Worm (Caenorhabditis elegans) whole organism, early embryonic: Measurements from ENCODE around the gene tex-2.
A peak's percentile ranks its signal among the peaks of the same experiment; 100 is the strongest.
"Not testable (repeated sequence)": the region's sequence is repeated elsewhere in the genome, so short reads cannot be mapped to it uniquely, and the experiment has no call there.

Source experiments
- B0310.2 ChIP-seq: sonication (generic microtip); optimal IDR thresholded peaks from 2 replicates; lab custom pipeline; 2016; ENCODE audit warnings: mild to moderate bottlenecking, missing genetic modification characterization, missing compliant biosample characterization
- F13C5.2 ChIP-seq: sonication (generic microtip); optimal IDR thresholded peaks from 2 replicates; lab custom pipeline; 2017; ENCODE audit warnings: mild to moderate bottlenecking, missing genetic modification characterization, inconsistent platforms, missing compliant biosample characterization
- aly-1 ChIP-seq: sonication (generic microtip); optimal IDR thresholded peaks from 2 replicates; lab custom pipeline; 2016; ENCODE audit warnings: missing genetic modification characterization, missing compliant biosample characterization
- ama-1 ChIP-seq: fragments of 150-350 bp; optimal IDR thresholded peaks from 2 replicates; lab custom pipeline; 2014
- ceh-13 ChIP-seq: fragments of 200-800 bp; sonication (Bioruptor generic); optimal IDR thresholded peaks from 2 replicates; lab custom pipeline; 2018; ENCODE audit warnings: mild to moderate bottlenecking, missing genetic modification characterization, missing compliant biosample characterization
- ceh-36 ChIP-seq: sonication (generic microtip); optimal IDR thresholded peaks from 2 replicates; lab custom pipeline; 2016; ENCODE audit warnings: missing genetic modification characterization, inconsistent platforms, missing compliant biosample characterization
- ets-7 ChIP-seq: sonication (generic microtip); optimal IDR thresholded peaks from 2 replicates; lab custom pipeline; 2016; ENCODE audit warnings: missing genotype, missing genetic modification characterization, missing compliant biosample characterization
- flt-1 ChIP-seq: fragments of 200-800 bp; sonication (Bioruptor generic); IDR thresholded peaks from 2 replicates; pipeline ENCODE4 v1.3.6; 2022; ENCODE audit warnings: missing genetic modification characterization, missing compliant biosample characterization
- hmbx-1 ChIP-seq: sonication (generic microtip); optimal IDR thresholded peaks from 2 replicates; lab custom pipeline; 2016; ENCODE audit warnings: mild to moderate bottlenecking, missing genetic modification characterization, missing compliant biosample characterization
- hmg-4 ChIP-seq: fragments of 200-800 bp; sonication (Bioruptor generic); optimal IDR thresholded peaks from 2 replicates; lab custom pipeline; 2018; ENCODE audit warnings: mild to moderate bottlenecking, missing genetic modification characterization, missing compliant biosample characterization
- hnd-1 ChIP-seq: sonication (generic microtip); optimal IDR thresholded peaks from 2 replicates; lab custom pipeline; 2016; ENCODE audit warnings: missing genetic modification characterization, missing compliant biosample characterization
- pes-1 ChIP-seq: fragments of 200-800 bp; sonication (Bioruptor generic); IDR thresholded peaks from 2 replicates; pipeline ENCODE4 v1.3.6; 2022; ENCODE audit warnings: missing genetic modification reagents, missing genetic modification characterization, missing compliant biosample characterization
- scrt-1 ChIP-seq: fragments of 200-800 bp; sonication (Bioruptor generic); IDR thresholded peaks from 2 replicates; pipeline ENCODE4 v1.3.6; 2022; ENCODE audit warnings: missing genetic modification characterization, missing compliant biosample characterization
- sea-1 ChIP-seq: fragments of 200-800 bp; sonication (Bioruptor generic); conservative IDR thresholded peaks from 2 replicates; pipeline ENCODE4 v1.3.6; 2022; ENCODE audit warnings: missing genetic modification characterization, missing compliant biosample characterization
- tbx-11 ChIP-seq: fragments of 200-800 bp; sonication (Bioruptor generic); IDR thresholded peaks from 2 replicates; pipeline ENCODE4 v1.3.6; 2022; ENCODE audit warnings: missing genetic modification characterization, missing compliant biosample characterization
- tbx-37 ChIP-seq: fragments of 200-800 bp; sonication (Bioruptor generic); conservative IDR thresholded peaks from 2 replicates; pipeline ENCODE4 v1.3.6; 2022; ENCODE audit warnings: missing genetic modification reagents, missing genetic modification characterization, missing compliant biosample characterization
- tra-4 ChIP-seq: sonication (generic microtip); optimal IDR thresholded peaks from 2 replicates; lab custom pipeline; 2017; ENCODE audit warnings: missing genetic modification characterization, missing compliant biosample characterization

Gene tex-2

ce11 chrII:5892813-5893212 is 19.4 kb upstream of the tex-2 start:
- TF ChIP-seq ceh-36: no peak
- no peak for TF ChIP-seq aly-1 (tag; lab: Kevin White, UChicago)
- TF ChIP-seq flt-1 (GFP tag; lab: Robert Waterston, UW): no peak
- TF ChIP-seq hmbx-1: no peak
- no peak for TF ChIP-seq tbx-37 (GFP tag; lab: Robert Waterston, UW)
- TF ChIP-seq hmg-4: no peak
- no peak for TF ChIP-seq B0310.2 (tag; lab: Kevin White, UChicago)
- TF ChIP-seq F13C5.2 (tag; lab: Kevin White, UChicago): no peak
- no peak for TF ChIP-seq ama-1 (lab: Kevin White, UChicago)
- TF ChIP-seq pes-1: no peak
- no peak for TF ChIP-seq tra-4
- TF ChIP-seq sea-1 (GFP tag; lab: Robert Waterston, UW): no peak
- no peak for TF ChIP-seq ceh-13 (GFP tag; lab: Kevin White, UChicago)
- no peak for TF ChIP-seq ets-7
- TF ChIP-seq hnd-1 (tag; lab: Kevin White, UChicago): no peak
- no peak for TF ChIP-seq tbx-11 (GFP tag; lab: Robert Waterston, UW)
- no peak for TF ChIP-seq scrt-1 (GFP tag; lab: Robert Waterston, UW)

- no peak for TF ChIP-seq ama-1 (lab: Kevin White, UChicago)
- peak; percentile 64 for TF ChIP-seq ceh-36
Observed at ce11 chrII:5889417-5890139, 16.2 kb upstream of the tex-2 start.

ce11 chrII:5885966-5886621 is 12.7 kb upstream of the tex-2 start:
- TF ChIP-seq pes-1 (no peak), hmg-4 (no peak), ama-1 (lab: Kevin White, UChicago) (no peak), ceh-13 (GFP tag; lab: Kevin White, UChicago) (no peak), tbx-37 (GFP tag; lab: Robert Waterston, UW) (no peak), F13C5.2 (tag; lab: Kevin White, UChicago) (no peak), tbx-11 (GFP tag; lab: Robert Waterston, UW) (no peak), scrt-1 (GFP tag; lab: Robert Waterston, UW) (no peak), flt-1 (GFP tag; lab: Robert Waterston, UW) (no peak), aly-1 (tag; lab: Kevin White, UChicago) (no peak), B0310.2 (tag; lab: Kevin White, UChicago) (no peak), ceh-36 (no peak), sea-1 (GFP tag; lab: Robert Waterston, UW) (no peak), tra-4 (no peak), hnd-1 (tag; lab: Kevin White, UChicago) (no peak), hmbx-1 (no peak), ets-7 (no peak)

DNA sequence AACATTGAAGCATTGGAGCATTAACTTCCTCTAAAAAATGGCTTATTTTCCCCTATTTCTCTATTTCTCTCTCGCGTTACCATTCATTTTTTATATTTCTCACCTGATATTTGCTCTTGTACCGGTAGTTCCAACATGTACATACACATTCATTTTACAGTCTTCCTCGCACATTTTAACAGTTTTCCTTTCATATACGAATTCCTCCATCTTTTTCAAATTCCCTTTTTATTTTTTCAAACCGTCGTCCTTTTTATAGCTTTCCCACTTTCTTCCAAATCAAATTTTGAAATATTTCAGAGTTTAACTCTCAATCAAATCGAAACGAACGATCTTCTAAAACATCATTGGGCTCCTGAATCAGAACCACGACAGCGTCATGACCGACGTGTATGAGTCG is 10.8 kb upstream of the tex-2 start, which contains the start of gene rfip-1:
Gene rfip-1, plus strand, starts transcription at position 301 of the 400 bp plus-strand sequence.
- TF ChIP-seq hmg-4: no peak
- no peak for TF ChIP-seq tra-4
- TF ChIP-seq tbx-37 (GFP tag; lab: Robert Waterston, UW): no peak

ce11 chrII:5880677-5881076 is 7.3 kb upstream of the tex-2 start:
- no peak for TF ChIP-seq tra-4
- TF ChIP-seq pes-1: no peak
- TF ChIP-seq sea-1 (GFP tag; lab: Robert Waterston, UW): no peak
- no peak for TF ChIP-seq tbx-37 (GFP tag; lab: Robert Waterston, UW)
- no peak for TF ChIP-seq hmg-4
- no peak for TF ChIP-seq tbx-11 (GFP tag; lab: Robert Waterston, UW)
- no peak for TF ChIP-seq ets-7
- TF ChIP-seq ceh-36: no peak
- no peak for TF ChIP-seq B0310.2 (tag; lab: Kevin White, UChicago)

DNA sequence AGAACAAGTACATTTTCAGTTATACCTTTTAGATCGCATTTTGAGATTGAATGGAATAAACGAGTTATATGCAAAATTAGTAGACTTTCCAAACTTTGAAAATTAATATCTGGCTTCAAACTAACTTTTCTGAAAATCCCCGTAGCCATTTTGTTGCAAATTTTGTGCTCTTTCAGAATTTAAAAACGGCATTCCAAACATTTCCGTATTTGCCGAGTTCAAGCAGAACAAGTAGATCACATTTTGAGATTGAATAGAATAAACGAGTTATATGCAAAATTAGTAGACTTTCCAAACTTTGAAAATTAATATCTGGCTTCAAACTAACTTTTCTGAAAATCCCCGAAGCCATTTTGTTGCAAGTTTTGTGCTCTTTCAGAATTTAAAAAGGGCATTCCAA is 3.1 kb upstream of the tex-2 start, which contains the start of gene F55C12.2:
Gene F55C12.2, plus strand, starts transcription at position 301 of the 400 bp plus-strand sequence.
- TF ChIP-seq F13C5.2 (tag; lab: Kevin White, UChicago); ama-1 (lab: Kevin White, UChicago); ets-7: not testable (repeated sequence)

DNA sequence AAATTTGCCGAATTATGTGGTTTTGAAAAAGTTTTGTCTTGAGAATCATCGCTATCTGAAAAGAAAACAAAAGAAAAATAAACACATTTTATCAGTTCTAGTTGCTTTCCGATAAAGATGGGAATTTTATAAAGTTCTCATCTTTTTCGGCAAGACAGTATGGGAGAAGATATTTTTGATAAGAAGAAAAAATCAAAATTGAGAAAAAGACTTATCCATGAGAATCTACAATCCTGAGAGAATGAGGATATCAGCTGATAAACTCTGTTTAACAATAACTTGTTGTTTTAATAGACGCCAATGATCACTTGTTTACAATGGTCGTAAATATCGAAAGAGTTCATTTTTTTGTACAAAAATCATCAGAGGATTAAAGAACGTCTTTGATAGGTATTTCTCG is 2.6 kb upstream of the tex-2 start, which contains the start of gene F55C12.6:
Gene F55C12.6, minus strand, starts transcription at position 101 of the 400 bp plus-strand sequence.
- TF ChIP-seq ets-7 (no peak), flt-1 (GFP tag; lab: Robert Waterston, UW) (no peak), B0310.2 (tag; lab: Kevin White, UChicago) (no peak)

ce11 chrII:5874130-5874529 is 716 bp upstream of the tex-2 start:
- no peak for TF ChIP-seq hmg-4
- no peak for TF ChIP-seq B0310.2 (tag; lab: Kevin White, UChicago)
- TF ChIP-seq ceh-36: no peak
- TF ChIP-seq pes-1: no peak
- no peak for TF ChIP-seq F13C5.2 (tag; lab: Kevin White, UChicago)
- TF ChIP-seq ama-1 (lab: Kevin White, UChicago): no peak
